Worm (Caenorhabditis elegans): ENCODE measurements around the gene C01B10.44.

Gene C01B10.44

DNA sequence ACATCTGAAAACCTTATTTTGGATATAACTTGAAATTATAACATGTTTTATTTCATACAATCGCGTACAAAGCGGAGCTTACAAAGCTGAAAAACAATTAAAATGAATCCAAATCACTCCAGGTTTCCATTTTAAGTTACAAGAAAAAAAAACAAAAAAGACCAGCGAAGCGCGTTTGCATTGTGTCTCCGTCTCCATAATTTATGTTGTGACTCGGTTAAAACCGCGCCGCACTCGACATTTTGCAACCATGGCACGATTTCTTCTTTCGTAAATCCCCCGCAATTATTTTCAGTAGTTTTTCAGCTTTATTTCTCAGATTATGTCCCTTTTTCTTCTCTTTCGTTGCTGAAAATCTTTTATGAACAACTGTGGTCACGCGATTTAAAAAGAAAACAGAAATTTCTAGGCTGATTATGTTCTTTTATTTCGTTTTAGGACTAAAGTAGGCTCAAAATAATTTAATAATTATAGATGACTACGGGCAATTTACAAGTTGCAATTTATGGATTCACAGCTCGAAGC, 38.0 kb upstream of the C01B10.44 start, which contains the start of the genes F38A5.2 and dnj-11 (continued):
- TF ChIP-seq rnt-1 (tag; optimal IDR thresholded peaks at IDR 0.05) (peak; percentile 90), irx-1 (tag; optimal IDR thresholded peaks at IDR 0.05) (peak; percentile 75), jun-1 (tag; optimal IDR thresholded peaks at IDR 0.05) (peak; percentile 69), grh-1 (GFP tag; IDR thresholded peaks at IDR 0.05) (peak; percentile 74), lin-13 (GFP tag; optimal IDR thresholded peaks at IDR 0.05) (peak; percentile 70), unc-98 (GFP tag; IDR thresholded peaks at IDR 0.05) (no peak), elt-2 (tag; optimal IDR thresholded peaks at IDR 0.05) (peak; percentile 37), tbx-2 (tag; optimal IDR thresholded peaks at IDR 0.05) (peak; percentile 86), lin-39 (tag; optimal IDR thresholded peaks at IDR 0.05) (peak; percentile 59), blmp-1 (tag; optimal IDR thresholded peaks at IDR 0.05) (peak; percentile 72), ets-5 (GFP tag; IDR thresholded peaks at IDR 0.05) (no peak), skn-1 (tag; optimal IDR thresholded peaks at IDR 0.05) (peak; percentile 90), unc-130 (tag; optimal IDR thresholded peaks at IDR 0.05) (peak; percentile 90), nhr-77 (tag; optimal IDR thresholded peaks at IDR 0.05) (peak; percentile 77), isw-1 (GFP tag; IDR thresholded peaks at IDR 0.05) (peak; percentile 88), efl-1 (optimal IDR thresholded peaks at IDR 0.05) (peak; percentile 88 to 90), efl-1 (GFP tag; optimal IDR thresholded peaks at IDR 0.05 in 1 of 2) (peak; percentile 83 to 98), elt-3 (tag; optimal IDR thresholded peaks at IDR 0.05) (peak in 2 of 6 experiments; percentile 64 to 89), lin-14 (GFP tag; optimal IDR thresholded peaks at IDR 0.05) (peak; percentile 89), fkh-8 (tag; optimal IDR thresholded peaks at IDR 0.05) (peak; percentile 81), alr-1 (tag; optimal IDR thresholded peaks at IDR 0.05; ENCODE audit: borderline replicate concordance) (no peak), aha-1 (tag; optimal IDR thresholded peaks at IDR 0.05) (peak; percentile 13), nhr-20 (tag; optimal IDR thresholded peaks at IDR 0.05) (peak; percentile 87), ztf-4 (tag; optimal IDR thresholded peaks at IDR 0.05) (peak; percentile 29), F16B12.6 (tag; optimal IDR thresholded peaks at IDR 0.05) (peak; percentile 60), nhr-71 (tag; optimal IDR thresholded peaks at IDR 0.05) (peak; percentile 90), ceh-63 (GFP tag; optimal IDR thresholded peaks at IDR 0.05) (no peak), unc-86 (tag; optimal IDR thresholded peaks at IDR 0.05) (peak; percentile 80)

DNA sequence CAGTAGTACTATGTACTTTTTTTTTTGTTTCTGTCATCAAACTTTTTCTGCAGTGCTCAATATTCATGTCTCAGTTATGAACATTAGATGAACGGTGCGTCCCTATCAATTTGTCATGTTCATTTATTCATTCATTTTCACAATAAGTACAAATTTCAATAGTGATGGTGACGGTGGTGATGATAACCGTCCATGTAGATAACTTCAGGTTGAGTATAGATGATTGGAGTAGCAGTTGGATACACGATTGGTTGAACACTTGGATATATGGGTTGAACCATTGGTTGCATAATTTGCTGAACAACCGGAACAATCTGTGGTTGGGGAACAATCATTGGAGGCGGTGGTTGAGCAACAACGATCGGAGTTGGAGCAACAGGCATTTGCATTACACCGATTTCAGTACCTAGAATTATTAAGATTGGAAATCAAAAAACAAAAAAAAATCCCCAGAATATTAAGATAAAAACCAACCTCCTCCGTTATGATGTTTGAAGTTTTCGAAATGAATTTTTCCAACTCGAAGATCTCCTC, 35.3 kb upstream of the C01B10.44 start:
- TF ChIP-seq nhr-71 (tag; optimal IDR thresholded peaks at IDR 0.05): no peak
- TF ChIP-seq grh-1 (GFP tag; IDR thresholded peaks at IDR 0.05): no peak
- TF ChIP-seq ets-5 (GFP tag; IDR thresholded peaks at IDR 0.05): no peak
- no peak for TF ChIP-seq efl-3 (GFP tag; optimal IDR thresholded peaks at IDR 0.05)
- no peak for TF ChIP-seq xbp-1 (tag; optimal IDR thresholded peaks at IDR 0.05)
- TF ChIP-seq irx-1 (tag; optimal IDR thresholded peaks at IDR 0.05): no peak
- no peak for TF ChIP-seq lin-35 (GFP tag; optimal IDR thresholded peaks at IDR 0.05)
- no peak for TF ChIP-seq blmp-1 (tag; optimal IDR thresholded peaks at IDR 0.05)
- TF ChIP-seq unc-86 (tag; optimal IDR thresholded peaks at IDR 0.05): no peak
- no peak for TF ChIP-seq ceh-90 (tag; optimal IDR thresholded peaks at IDR 0.05)
- no peak for TF ChIP-seq lsy-2 (tag; optimal IDR thresholded peaks at IDR 0.05)
- no peak for TF ChIP-seq sptf-1 (tag; optimal IDR thresholded peaks at IDR 0.05)
- no peak for TF ChIP-seq snu-23 (GFP tag; optimal IDR thresholded peaks at IDR 0.05)
- no peak for TF ChIP-seq mep-1 (tag; optimal IDR thresholded peaks at IDR 0.05)

DNA sequence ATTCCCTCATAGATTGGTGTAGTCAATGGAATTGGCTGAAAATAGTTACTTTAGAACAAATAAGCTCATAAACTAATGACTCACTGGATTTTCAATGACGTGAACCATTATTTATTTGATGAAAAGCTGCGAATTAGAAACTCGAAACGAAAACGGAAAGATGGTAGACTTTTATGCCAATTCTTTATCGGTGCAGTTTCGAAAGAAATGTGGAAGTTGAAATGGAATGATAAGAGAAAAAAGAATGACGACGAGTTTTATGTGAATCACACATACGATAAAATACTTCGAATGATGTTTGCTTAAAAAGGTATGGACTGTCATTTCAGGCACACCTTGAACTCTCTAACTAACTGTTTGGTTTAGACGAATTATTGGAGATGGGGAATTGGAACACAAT, 33.5 kb upstream of the C01B10.44 start, which contains the start of the genes lec-11 and irld-7:
TSS of gene lec-11 (minus strand) at position 126 of the 400 bp plus-strand sequence.
TSS of gene irld-7 (plus strand) at position 332 of the 400 bp plus-strand sequence.
- TF ChIP-seq nhr-47 (tag; optimal IDR thresholded peaks at IDR 0.05) (no peak), elt-2 (tag; optimal IDR thresholded peaks at IDR 0.05) (peak; percentile 46)
